Fruit fly (Drosophila melanogaster) whole organism, embryonic: ENCODE measurements around the gene Cpr67Fa1.
A peak's percentile ranks its signal among the peaks of the same experiment; 100 is the strongest.

ENCODE experiments used
- Aef1 ChIP-seq: fragments of 200-800 bp; sonication (Bioruptor generic); IDR thresholded peaks from 3 replicates; pipeline ENCODE4 v1.3.6; 2022; ENCODE audit warnings: missing biosample characterization, missing genetic modification characterization
- BEAF-32 ChIP-seq: fragments of 200-800 bp; sonication (Bioruptor generic); optimal IDR thresholded peaks from 3 replicates; lab custom pipeline; 2017; ENCODE audit warnings: missing biosample characterization, missing genetic modification characterization, mild to moderate bottlenecking, moderate library complexity, missing genetic modification reagents
- CG11456 ChIP-seq: fragments of 200-800 bp; sonication (Bioruptor generic); IDR thresholded peaks from 3 replicates; pipeline ENCODE4 v1.3.6; 2022; ENCODE audit warnings: missing biosample characterization, missing genetic modification characterization
- CG11696 ChIP-seq: fragments of 200-800 bp; sonication (Bioruptor generic); IDR thresholded peaks from 2 replicates; pipeline ENCODE4 v1.3.6; 2022; ENCODE audit warnings: missing biosample characterization, missing genetic modification characterization
- CG12299 ChIP-seq: fragments of 200-800 bp; sonication (Bioruptor generic); optimal IDR thresholded peaks from 2 replicates; lab custom pipeline; 2018; ENCODE audit warnings: missing biosample characterization, mild to moderate bottlenecking, missing genetic modification characterization
- CG12769 ChIP-seq: fragments of 200-800 bp; sonication (Bioruptor generic); optimal IDR thresholded peaks from 2 replicates; lab custom pipeline; 2019; ENCODE audit warnings: missing biosample characterization, mild to moderate bottlenecking, missing genetic modification characterization, moderate library complexity
- CG13624 ChIP-seq: fragments of 200-800 bp; sonication (Bioruptor generic); optimal IDR thresholded peaks from 2 replicates; lab custom pipeline; 2016; ENCODE audit warnings: missing biosample characterization, missing genetic modification characterization
- CG1647 ChIP-seq: fragments of 200-800 bp; sonication (Bioruptor generic); optimal IDR thresholded peaks from 3 replicates; lab custom pipeline; 2016; ENCODE audit warnings: missing biosample characterization, missing genetic modification characterization
- CG16779 ChIP-seq: fragments of 200-800 bp; sonication (Bioruptor generic); IDR thresholded peaks from 2 replicates; pipeline ENCODE4 v1.3.6; 2022; ENCODE audit warnings: missing biosample characterization, missing genetic modification characterization
- CG17328 ChIP-seq: fragments of 200-800 bp; sonication (Bioruptor generic); IDR thresholded peaks from 2 replicates; pipeline ENCODE4 v1.3.6; 2022; ENCODE audit warnings: missing biosample characterization, missing genetic modification characterization
- CG2202 ChIP-seq: fragments of 200-800 bp; sonication (Bioruptor generic); optimal IDR thresholded peaks from 2 replicates; lab custom pipeline; 2018; ENCODE audit warnings: missing biosample characterization, mild to moderate bottlenecking, missing genetic modification characterization
- CG2875 ChIP-seq: fragments of 200-800 bp; sonication (Bioruptor generic); optimal IDR thresholded peaks from 2 replicates; lab custom pipeline; 2017; ENCODE audit warnings: missing biosample characterization, mild to moderate bottlenecking, missing genetic modification characterization, missing genetic modification reagents
- CG31388 ChIP-seq: fragments of 200-800 bp; sonication (Bioruptor generic); optimal IDR thresholded peaks from 2 replicates; lab custom pipeline; 2016; ENCODE audit warnings: missing biosample characterization, missing genetic modification characterization
- CG3281 ChIP-seq: fragments of 200-800 bp; sonication (Bioruptor generic); optimal IDR thresholded peaks from 3 replicates; lab custom pipeline; 2017; ENCODE audit warnings: missing biosample characterization, mild to moderate bottlenecking, missing genetic modification characterization
- CG34224 ChIP-seq: fragments of 200-800 bp; sonication (Bioruptor generic); IDR thresholded peaks from 3 replicates; pipeline ENCODE4 v1.3.6; 2022; ENCODE audit warnings: missing biosample characterization, missing genetic modification characterization; ENCODE audit not compliant: partially characterized antibody
- CG3847 ChIP-seq: fragments of 200-800 bp; sonication (Bioruptor generic); IDR thresholded peaks from 2 replicates; pipeline ENCODE4 v1.3.6; 2022; ENCODE audit warnings: missing biosample characterization, missing genetic modification characterization
- ERR ChIP-seq: fragments of 200-800 bp; sonication (Bioruptor generic); optimal IDR thresholded peaks from 2 replicates; lab custom pipeline; 2016; ENCODE audit warnings: missing biosample characterization, missing genetic modification characterization
- Eip74EF ChIP-seq, 2 experiments: fragments of 200-800 bp in 1 of 2; fragments of >200 bp in 1 of 2; sonication (Bioruptor generic) in 1 of 2; optimal IDR thresholded peaks; 2 replicates each; lab custom pipeline; 2017 to 2019; ENCODE audit warnings: missing biosample characterization in 2 of 2, missing genetic modification characterization in 2 of 2, mild to moderate bottlenecking in 1 of 2, moderate library complexity in 1 of 2
- Elba2 ChIP-seq: fragments of 200-800 bp; sonication (Bioruptor generic); optimal IDR thresholded peaks from 3 replicates; lab custom pipeline; 2016; ENCODE audit warnings: missing biosample characterization, missing genetic modification characterization
- Fer1 ChIP-seq: fragments of 200-800 bp; sonication (Bioruptor generic); optimal IDR thresholded peaks from 2 replicates; lab custom pipeline; 2017; ENCODE audit warnings: missing biosample characterization, mild to moderate bottlenecking, missing genetic modification characterization
- H15 ChIP-seq: fragments of 200-800 bp; sonication (Bioruptor generic); IDR thresholded peaks from 3 replicates; pipeline ENCODE4 v1.3.6; 2022; ENCODE audit warnings: missing biosample characterization, missing genetic modification characterization
- Kr ChIP-seq: fragments of 200-800 bp; sonication (Bioruptor generic); optimal IDR thresholded peaks from 2 replicates; lab custom pipeline; 2017; ENCODE audit warnings: missing biosample characterization, mild to moderate bottlenecking, missing genetic modification characterization
- Myb ChIP-seq: fragments of 200-800 bp; sonication (Bioruptor generic); optimal IDR thresholded peaks from 2 replicates; lab custom pipeline; 2016; ENCODE audit warnings: missing biosample characterization, missing genetic modification characterization
- Nf-YC ChIP-seq: fragments of 200-800 bp; optimal IDR thresholded peaks from 3 replicates; lab custom pipeline; 2019; ENCODE audit warnings: missing biosample characterization, mild to moderate bottlenecking, missing genetic modification characterization, moderate library complexity
- Opbp ChIP-seq: fragments of 200-800 bp; sonication (Bioruptor generic); IDR thresholded peaks from 3 replicates; pipeline ENCODE4 v1.3.6; 2022; ENCODE audit warnings: missing biosample characterization, missing genetic modification characterization; ENCODE audit not compliant: partially characterized antibody
- PHDP ChIP-seq: fragments of 200-800 bp; sonication (Bioruptor generic); optimal IDR thresholded peaks from 3 replicates; lab custom pipeline; 2018; ENCODE audit warnings: missing biosample characterization, mild to moderate bottlenecking, missing genetic modification characterization, moderate library complexity
- Pdp1 ChIP-seq, 2 experiments: fragments of 200-800 bp; sonication (Bioruptor generic); optimal IDR thresholded peaks; 3 replicates each; lab custom pipeline; 2016; ENCODE audit warnings: missing biosample characterization in 2 of 2, missing genetic modification characterization in 2 of 2, mild to moderate bottlenecking in 1 of 2, moderate library complexity in 1 of 2
- Rfx ChIP-seq: fragments of 200-800 bp; sonication (Bioruptor generic); IDR thresholded peaks from 2 replicates; pipeline ENCODE4 v1.3.6; 2022; ENCODE audit warnings: missing biosample characterization, missing genetic modification characterization
- Ssrp ChIP-seq: fragments of 200-800 bp; sonication (Bioruptor generic); optimal IDR thresholded peaks from 2 replicates; lab custom pipeline; 2018; ENCODE audit warnings: missing biosample characterization, mild to moderate bottlenecking, missing genetic modification characterization, moderate library complexity
- Xrp1 ChIP-seq: fragments of 200-800 bp; sonication (Bioruptor generic); IDR thresholded peaks from 2 replicates; pipeline ENCODE4 v1.3.6; 2022; ENCODE audit warnings: missing biosample characterization, missing genetic modification characterization
- ap ChIP-seq: fragments of 200-800 bp; sonication (Bioruptor generic); IDR thresholded peaks from 2 replicates; pipeline ENCODE4 v1.3.6; 2022; ENCODE audit warnings: missing biosample characterization, missing genetic modification characterization
- bigmax ChIP-seq: fragments of 200-800 bp; sonication (Bioruptor generic); optimal IDR thresholded peaks from 2 replicates; lab custom pipeline; 2018; ENCODE audit warnings: missing biosample characterization, mild to moderate bottlenecking, missing genetic modification characterization
- bsh ChIP-seq, 2 experiments: fragments of 200-800 bp; sonication (Bioruptor generic); optimal IDR thresholded peaks; 2 replicates each; lab custom pipeline; 2017 to 2018; ENCODE audit warnings: mild to moderate bottlenecking in 2 of 2, missing biosample characterization in 2 of 2, missing genetic modification characterization in 2 of 2, moderate library complexity in 1 of 2
- chinmo ChIP-seq: fragments of 200-800 bp; sonication (Bioruptor generic); IDR thresholded peaks from 4 replicates; pipeline ENCODE4 v1.3.6; 2022; ENCODE audit warnings: missing biosample characterization, missing genetic modification characterization; ENCODE audit not compliant: partially characterized antibody
- crp ChIP-seq, 2 experiments: fragments of 200-800 bp; sonication (Bioruptor generic); optimal IDR thresholded peaks; 2 replicates in 1 of 2; 3 replicates in 1 of 2; lab custom pipeline; 2017; ENCODE audit warnings: missing biosample characterization in 2 of 2, missing genetic modification characterization in 2 of 2, mild to moderate bottlenecking in 1 of 2, moderate library complexity in 1 of 2
- fd64A ChIP-seq: fragments of 200-800 bp; sonication (Bioruptor generic); optimal IDR thresholded peaks from 3 replicates; lab custom pipeline; 2018; ENCODE audit warnings: missing biosample characterization, mild to moderate bottlenecking, missing genetic modification characterization
- fu2 ChIP-seq: fragments of 200-800 bp; sonication (Bioruptor generic); optimal IDR thresholded peaks from 2 replicates; lab custom pipeline; 2016; ENCODE audit warnings: missing biosample characterization, missing genetic modification characterization
- gcm ChIP-seq: fragments of 200-800 bp; sonication (Bioruptor generic); optimal IDR thresholded peaks from 2 replicates; lab custom pipeline; 2019; ENCODE audit warnings: missing biosample characterization, mild to moderate bottlenecking, missing genetic modification characterization, moderate library complexity
- lbe ChIP-seq: fragments of 200-800 bp; sonication (Bioruptor generic); optimal IDR thresholded peaks from 2 replicates; lab custom pipeline; 2016; ENCODE audit warnings: missing biosample characterization, mild to moderate bottlenecking, missing genetic modification characterization
- lilli ChIP-seq: fragments of 200-800 bp; sonication (Bioruptor generic); optimal IDR thresholded peaks from 3 replicates; lab custom pipeline; 2016; ENCODE audit warnings: missing biosample characterization, missing genetic modification characterization
- nerfin-2 ChIP-seq: fragments of 200-800 bp; sonication (Bioruptor generic); IDR thresholded peaks from 2 replicates; pipeline ENCODE4 v1.3.6; 2022; ENCODE audit warnings: missing biosample characterization, missing genetic modification characterization; ENCODE audit not compliant: partially characterized antibody
- onecut ChIP-seq: fragments of 200-800 bp; sonication (Bioruptor generic); IDR thresholded peaks from 2 replicates; pipeline ENCODE4 v1.3.6; 2022; ENCODE audit warnings: missing biosample characterization, missing genetic modification characterization
- psq ChIP-seq: fragments of 200-800 bp; sonication (Bioruptor generic); optimal IDR thresholded peaks from 2 replicates; lab custom pipeline; 2017; ENCODE audit warnings: missing biosample characterization, missing genetic modification characterization
- sens-2 ChIP-seq: fragments of 200-800 bp; sonication (Bioruptor generic); IDR thresholded peaks from 2 replicates; pipeline ENCODE4 v1.3.6; 2022; ENCODE audit warnings: missing biosample characterization, missing genetic modification characterization
- shn ChIP-seq: fragments of 200-800 bp; sonication (Bioruptor generic); optimal IDR thresholded peaks from 3 replicates; lab custom pipeline; 2016; ENCODE audit warnings: missing biosample characterization, missing genetic modification characterization
- slp2 ChIP-seq: fragments of 200-800 bp; sonication (Bioruptor generic); optimal IDR thresholded peaks from 2 replicates; lab custom pipeline; 2016; ENCODE audit warnings: missing biosample characterization, missing genetic modification characterization
- tap ChIP-seq: fragments of 200-800 bp; optimal IDR thresholded peaks from 3 replicates; lab custom pipeline; 2019; ENCODE audit warnings: missing biosample characterization, mild to moderate bottlenecking, missing genetic modification characterization, moderate library complexity
- tgo ChIP-seq: fragments of 200-800 bp; sonication (Bioruptor generic); IDR thresholded peaks from 3 replicates; pipeline ENCODE4 v1.3.6; 2022; ENCODE audit warnings: missing biosample characterization, missing genetic modification characterization
- zfh1 ChIP-seq: fragments of 200-800 bp; sonication (Bioruptor generic); IDR thresholded peaks from 3 replicates; pipeline ENCODE4 v1.3.6; 2022; ENCODE audit warnings: missing biosample characterization, missing genetic modification characterization
- zfh2 ChIP-seq: fragments of 200-800 bp; sonication (Bioruptor generic); optimal IDR thresholded peaks from 2 replicates; lab custom pipeline; 2016; ENCODE audit warnings: missing biosample characterization, missing genetic modification characterization

Gene Cpr67Fa1

dm6 chr3L:10885711-10886272 is 4.0 kb upstream of the Cpr67Fa1 start (continued):
- TF ChIP-seq zfh2 (GFP tag; lab: Kevin White, UChicago) (no peak), nerfin-2 (GFP tag; lab: Robert Waterston, UW) (no peak), Nf-YC (peak; percentile 1), psq (GFP tag; lab: Kevin White, UChicago) (no peak), CG17328 (GFP tag; lab: Robert Waterston, UW) (no peak), gcm (GFP tag; lab: Kevin White, UChicago) (no peak), PHDP (tag; lab: Kevin White, UChicago) (no peak), zfh1 (GFP tag; lab: Robert Waterston, UW) (no peak), tap (tag; lab: Kevin White, UChicago) (no peak), Xrp1 (GFP tag; lab: Robert Waterston, UW) (no peak), lbe (GFP tag; lab: Kevin White, UChicago) (no peak), Pdp1 (GFP tag; optimal IDR thresholded peaks at IDR 0.05; lab: Kevin White, UChicago) (peak in 1 of 2 experiments; percentile 91), CG11456 (GFP tag; lab: Robert Waterston, UW) (peak; percentile 64; the same call in 1 of the 3 replicates), CG3847 (no peak), CG2875 (no peak), ERR (no peak), CG11696 (GFP tag; lab: Robert Waterston, UW) (no peak), chinmo (no peak), sens-2 (GFP tag; lab: Robert Waterston, UW) (no peak), Myb (GFP tag; lab: Kevin White, UChicago) (peak; percentile 10), Rfx (GFP tag; lab: Robert Waterston, UW) (peak; percentile 38; the same call in 1 of the 2 replicates), crp (GFP tag; optimal IDR thresholded peaks at IDR 0.05; lab: Kevin White, UChicago) (peak; percentile 61 to 94), Fer1 (GFP tag; lab: Kevin White, UChicago) (peak; percentile 43), bsh (GFP tag; optimal IDR thresholded peaks at IDR 0.05; lab: Kevin White, UChicago) (no peak), shn (no peak), BEAF-32 (GFP tag; lab: Kevin White, UChicago) (no peak), Elba2 (GFP tag; lab: Kevin White, UChicago) (no peak), CG13624 (no peak), Opbp (GFP tag; lab: Robert Waterston, UW) (no peak), CG16779 (no peak), CG1647 (GFP tag; lab: Kevin White, UChicago) (no peak), CG34224 (GFP tag; lab: Robert Waterston, UW) (no peak), fu2 (no peak), CG2202 (tag; lab: Kevin White, UChicago) (no peak), CG12299 (tag; lab: Kevin White, UChicago) (no peak), H15 (GFP tag; lab: Robert Waterston, UW) (no peak), tgo (no peak), CG3281 (GFP tag; lab: Kevin White, UChicago) (no peak), Kr (GFP tag; lab: Kevin White, UChicago) (no peak), ap (GFP tag; lab: Robert Waterston, UW) (no peak), onecut (peak; percentile 27), CG31388 (GFP tag; lab: Kevin White, UChicago) (no peak), lilli (GFP tag; lab: Kevin White, UChicago) (no peak), bigmax (GFP tag; lab: Kevin White, UChicago) (peak; percentile 93), Eip74EF (GFP tag; optimal IDR thresholded peaks at IDR 0.05; lab: Kevin White, UChicago) (no peak), CG12769 (no peak), Ssrp (tag; lab: Kevin White, UChicago) (no peak), slp2 (GFP tag; lab: Kevin White, UChicago) (no peak), fd64A (GFP tag; lab: Kevin White, UChicago) (no peak), Aef1 (GFP tag; lab: Robert Waterston, UW) (no peak)
